Worm (Caenorhabditis elegans) whole organism, late embryonic: ENCODE measurements around the gene col-17.

ENCODE experiments used
- tbx-2 ChIP-seq: sonication (generic microtip); optimal IDR thresholded peaks from 2 replicates; lab custom pipeline; 2016; ENCODE audit warnings: missing genetic modification characterization, missing compliant biosample characterization
- zip-5 ChIP-seq: sonication (generic microtip); optimal IDR thresholded peaks from 2 replicates; lab custom pipeline; 2016; ENCODE audit warnings: missing genetic modification characterization, missing compliant biosample characterization

DNA sequence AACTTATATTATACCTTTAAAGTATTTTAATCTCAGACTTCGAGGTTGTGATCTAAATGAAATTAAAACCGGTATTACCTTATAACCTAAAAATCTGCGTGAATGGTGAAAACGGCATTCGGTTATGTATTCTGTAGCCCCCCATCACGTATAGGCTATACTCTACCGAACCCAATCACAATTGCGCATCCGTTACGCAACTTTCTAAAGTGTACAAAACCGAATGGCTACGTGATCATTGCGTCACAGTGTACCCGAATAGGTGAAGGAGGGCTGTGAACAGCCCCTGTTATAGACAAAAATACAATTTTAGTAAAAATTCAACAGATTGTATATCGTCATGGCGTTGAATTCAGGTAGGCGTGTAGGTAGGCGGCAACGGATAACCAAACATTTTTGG lies 44.8 kb downstream of the col-17 start:
- TF ChIP-seq tbx-2 (tag; lab: Kevin White, UChicago) (no peak), zip-5 (tag; lab: Kevin White, UChicago) (no peak)
